Fruit fly (Drosophila melanogaster) Kc167 (cell line): ENCODE data around the gene CG12535.

Experiments used
- h ChIP-seq: fragments of >200 bp; optimal IDR thresholded peaks from 3 replicates; lab custom pipeline; 2018; ENCODE audit warnings: missing external identifiers
- psq ChIP-seq: fragments of >200 bp; optimal IDR thresholded peaks from 2 replicates; lab custom pipeline; 2017; ENCODE audit warnings: missing external identifiers

- no peak for TF ChIP-seq h (lab: Kevin White, UChicago)
- TF ChIP-seq psq (lab: Kevin White, UChicago), result no peak
These were observed 2.6 kb downstream of the CG12535 start for dm6 chrX:3446157-3446556.
